Fruit fly (Drosophila melanogaster) whole organism, prepupa: Measurements from ENCODE around the gene CG33795.

Experiments used
- Blimp-1 ChIP-seq: fragments of 200-800 bp; sonication (Bioruptor generic); optimal IDR thresholded peaks from 3 replicates; lab custom pipeline; 2017; ENCODE audit warnings: missing biosample characterization, missing genetic modification characterization, mild to moderate bottlenecking, moderate library complexity, missing genetic modification reagents
- CG10669 ChIP-seq: fragments of 200-800 bp; sonication (Bioruptor generic); optimal IDR thresholded peaks from 3 replicates; lab custom pipeline; 2018; ENCODE audit warnings: missing biosample characterization, mild to moderate bottlenecking, missing genetic modification characterization, moderate library complexity
- CG11294 ChIP-seq: fragments of 200-800 bp; sonication (Bioruptor generic); IDR thresholded peaks from 2 replicates; pipeline ENCODE4 v1.3.6; 2022; ENCODE audit warnings: missing biosample characterization, missing genetic modification characterization
- CG11902 ChIP-seq: fragments of 200-800 bp; sonication (Bioruptor generic); optimal IDR thresholded peaks from 3 replicates; lab custom pipeline; 2016; ENCODE audit warnings: missing biosample characterization, missing genetic modification characterization
- CG15336 ChIP-seq: fragments of 200-800 bp; sonication (Bioruptor generic); IDR thresholded peaks from 2 replicates; pipeline ENCODE4 v1.3.6; 2022; ENCODE audit warnings: missing biosample characterization, missing genetic modification characterization
- CG1621 ChIP-seq: fragments of 200-800 bp; sonication (Bioruptor generic); optimal IDR thresholded peaks from 3 replicates; lab custom pipeline; 2018; ENCODE audit warnings: missing biosample characterization, mild to moderate bottlenecking, missing genetic modification characterization
- CG32006 ChIP-seq: fragments of 200-800 bp; sonication (Bioruptor generic); optimal IDR thresholded peaks from 3 replicates; lab custom pipeline; 2017; ENCODE audit warnings: missing biosample characterization, mild to moderate bottlenecking, missing genetic modification characterization
- CG34406 ChIP-seq: fragments of 200-800 bp; sonication (Bioruptor generic); optimal IDR thresholded peaks from 3 replicates; lab custom pipeline; 2016; ENCODE audit warnings: missing biosample characterization, missing genetic modification characterization
- CG3919 ChIP-seq: fragments of 200-800 bp; sonication (Bioruptor generic); optimal IDR thresholded peaks from 3 replicates; lab custom pipeline; 2016; ENCODE audit warnings: missing biosample characterization, missing genetic modification characterization
- CG4318 ChIP-seq: fragments of 200-800 bp; sonication (Bioruptor generic); optimal IDR thresholded peaks from 3 replicates; lab custom pipeline; 2017; ENCODE audit warnings: missing biosample characterization, mild to moderate bottlenecking, missing genetic modification characterization
- CG6163 ChIP-seq: fragments of 200-800 bp; sonication (Bioruptor generic); IDR thresholded peaks from 3 replicates; pipeline ENCODE4 v1.3.6; 2022; ENCODE audit warnings: missing biosample characterization, missing genetic modification characterization
- CG6276 ChIP-seq: fragments of 200-800 bp; sonication (Bioruptor generic); optimal IDR thresholded peaks from 2 replicates; lab custom pipeline; 2017; ENCODE audit warnings: missing biosample characterization, mild to moderate bottlenecking, missing genetic modification characterization
- CG6808 ChIP-seq: fragments of 200-800 bp; sonication (Bioruptor generic); optimal IDR thresholded peaks from 3 replicates; lab custom pipeline; 2017; ENCODE audit warnings: missing biosample characterization, missing genetic modification characterization, mild to moderate bottlenecking, moderate library complexity, missing genetic modification reagents
- CG7368 ChIP-seq: fragments of 200-800 bp; sonication (Bioruptor generic); optimal IDR thresholded peaks from 3 replicates; lab custom pipeline; 2016; ENCODE audit warnings: missing biosample characterization, missing genetic modification characterization
- CG8119 ChIP-seq: fragments of 200-800 bp; sonication (Bioruptor generic); IDR thresholded peaks from 3 replicates; pipeline ENCODE4 v1.3.6; 2022; ENCODE audit warnings: missing biosample characterization, missing genetic modification characterization
- CG8319 ChIP-seq: fragments of 200-800 bp; sonication (Bioruptor generic); optimal IDR thresholded peaks from 3 replicates; lab custom pipeline; 2016; ENCODE audit warnings: missing biosample characterization, missing genetic modification characterization
- CG9139 ChIP-seq: fragments of 200-800 bp; sonication (Bioruptor generic); optimal IDR thresholded peaks from 3 replicates; lab custom pipeline; 2017; ENCODE audit warnings: missing biosample characterization, mild to moderate bottlenecking, missing genetic modification characterization
- Eip78C ChIP-seq: fragments of 200-800 bp; sonication (Bioruptor generic); peaks from one replicate; lab custom pipeline; 2016; ENCODE audit warnings: missing biosample characterization, missing genetic modification characterization
- Eip93F ChIP-seq: fragments of 200-800 bp; sonication (Bioruptor generic); optimal IDR thresholded peaks from 2 replicates; lab custom pipeline; 2016; ENCODE audit warnings: missing biosample characterization, mild to moderate bottlenecking, missing genetic modification characterization
- Gug ChIP-seq: fragments of 200-800 bp; sonication (Bioruptor generic); IDR thresholded peaks from 2 replicates; pipeline ENCODE4 v1.3.6; 2022; ENCODE audit warnings: missing biosample characterization, missing genetic modification characterization
- Hr38 ChIP-seq: sonication (Bioruptor generic); optimal IDR thresholded peaks from 2 replicates; lab custom pipeline; 2016; ENCODE audit warnings: missing biosample characterization, missing genetic modification characterization
- Hr39 ChIP-seq: fragments of 200-800 bp; sonication (Bioruptor generic); optimal IDR thresholded peaks from 2 replicates; lab custom pipeline; 2016; ENCODE audit warnings: missing biosample characterization, missing genetic modification characterization
- Hr4 ChIP-seq: fragments of 200-800 bp; sonication (Bioruptor generic); optimal IDR thresholded peaks from 3 replicates; lab custom pipeline; 2016; ENCODE audit warnings: missing biosample characterization, missing genetic modification characterization
- Lpt ChIP-seq: fragments of 200-800 bp; sonication (Bioruptor generic); optimal IDR thresholded peaks from 3 replicates; lab custom pipeline; 2016; ENCODE audit warnings: missing biosample characterization, missing genetic modification characterization
- Met ChIP-seq: fragments of 200-800 bp; sonication (Bioruptor generic); optimal IDR thresholded peaks from 3 replicates; lab custom pipeline; 2016; ENCODE audit warnings: missing biosample characterization, missing genetic modification characterization
- Sox102F ChIP-seq: fragments of 200-800 bp; sonication (Bioruptor generic); optimal IDR thresholded peaks from 2 replicates; lab custom pipeline; 2016; ENCODE audit warnings: missing biosample characterization, mild to moderate bottlenecking, missing genetic modification characterization
- Sox14 ChIP-seq: fragments of 200-800 bp; sonication (Bioruptor generic); optimal IDR thresholded peaks from 3 replicates; lab custom pipeline; 2016; ENCODE audit warnings: missing biosample characterization, missing genetic modification characterization
- Sox15 ChIP-seq: fragments of 200-800 bp; sonication (Bioruptor generic); optimal IDR thresholded peaks from 3 replicates; lab custom pipeline; 2016; ENCODE audit warnings: missing biosample characterization, missing genetic modification characterization
- dac ChIP-seq: fragments of 200-800 bp; sonication (Bioruptor generic); optimal IDR thresholded peaks from 2 replicates; lab custom pipeline; 2017; ENCODE audit warnings: missing biosample characterization, mild to moderate bottlenecking, missing genetic modification characterization
- eg ChIP-seq: fragments of 200-800 bp; sonication (Bioruptor generic); IDR thresholded peaks from 3 replicates; pipeline ENCODE4 v1.3.6; 2022; ENCODE audit warnings: missing biosample characterization, missing genetic modification characterization
- esn ChIP-seq: fragments of 200-800 bp; sonication (Bioruptor generic); optimal IDR thresholded peaks from 2 replicates; lab custom pipeline; 2016; ENCODE audit warnings: missing biosample characterization, mild to moderate bottlenecking, missing genetic modification characterization, moderate library complexity
- fd59A ChIP-seq: fragments of 200-800 bp; sonication (Bioruptor generic); optimal IDR thresholded peaks from 2 replicates; lab custom pipeline; 2017; ENCODE audit warnings: missing biosample characterization, mild to moderate bottlenecking, missing genetic modification characterization, missing genetic modification reagents
- fkh ChIP-seq: fragments of 200-800 bp; sonication (Bioruptor generic); optimal IDR thresholded peaks from 3 replicates; lab custom pipeline; 2017; ENCODE audit warnings: missing biosample characterization, mild to moderate bottlenecking, missing genetic modification characterization, moderate library complexity
- pdm3 ChIP-seq: fragments of 200-800 bp; sonication (Bioruptor generic); optimal IDR thresholded peaks from 3 replicates; lab custom pipeline; 2016; ENCODE audit warnings: missing biosample characterization, missing genetic modification characterization
- spab ChIP-seq: fragments of 200-800 bp; sonication (Bioruptor generic); optimal IDR thresholded peaks from 2 replicates; lab custom pipeline; 2017; ENCODE audit warnings: missing biosample characterization, mild to moderate bottlenecking, missing genetic modification characterization, missing genetic modification reagents
- ss ChIP-seq, 2 experiments: fragments of 200-800 bp; sonication (Bioruptor generic); optimal IDR thresholded peaks; 2 replicates in 1 of 2; 3 replicates in 1 of 2; lab custom pipeline; 2017 to 2018; ENCODE audit warnings: mild to moderate bottlenecking in 2 of 2, missing biosample characterization in 2 of 2, missing genetic modification characterization in 2 of 2, moderate library complexity in 1 of 2
- svp ChIP-seq: fragments of 200-800 bp; sonication (Bioruptor generic); peaks from one replicate; lab custom pipeline; 2016; ENCODE audit warnings: missing biosample characterization, missing genetic modification characterization
- topi ChIP-seq: fragments of 200-800 bp; sonication (Bioruptor generic); optimal IDR thresholded peaks from 3 replicates; lab custom pipeline; 2016; ENCODE audit warnings: missing biosample characterization, missing genetic modification characterization
- vri ChIP-seq: fragments of 200-800 bp; sonication (Bioruptor generic); optimal IDR thresholded peaks from 3 replicates; lab custom pipeline; 2016; ENCODE audit warnings: missing biosample characterization, mild to moderate bottlenecking, missing genetic modification characterization

Gene CG33795

DNA sequence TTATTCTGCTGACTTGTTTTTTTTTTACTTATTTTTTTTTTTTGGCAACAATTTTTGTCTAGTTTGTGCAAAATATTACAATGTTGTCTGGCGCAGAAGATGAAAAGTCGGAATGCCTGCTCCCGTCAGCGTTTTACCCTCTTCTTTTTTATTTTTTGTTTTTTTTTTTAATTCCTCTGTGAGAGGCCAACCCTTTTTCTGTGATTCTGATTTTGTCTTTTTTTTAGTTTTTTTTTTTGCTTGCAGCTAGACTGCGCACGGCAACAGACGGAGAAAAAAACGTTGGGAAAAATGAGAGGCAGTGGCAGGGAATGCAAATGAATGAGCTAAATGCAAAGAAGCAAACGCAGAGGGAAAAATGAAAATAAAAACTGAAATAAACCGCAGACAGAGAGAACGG is 18.1 kb downstream of the CG33795 start (continued):
- TF ChIP-seq Eip78C, result peak; percentile 64
- TF ChIP-seq CG8119, result peak; percentile 59
- no peak for TF ChIP-seq CG34406
- no peak for TF ChIP-seq fkh (GFP tag; lab: Kevin White, UChicago)
- no peak for TF ChIP-seq pdm3
- no peak for TF ChIP-seq CG32006 (GFP tag; lab: Kevin White, UChicago)
- no peak for TF ChIP-seq vri (GFP tag; lab: Kevin White, UChicago)
- TF ChIP-seq fd59A, result no peak
- peak; percentile 70; the same call in 2 of the 3 replicates for TF ChIP-seq eg (GFP tag; lab: Robert Waterston, UW)
- TF ChIP-seq Sox15, result no peak
- TF ChIP-seq CG1621, result no peak
- TF ChIP-seq Hr38 (GFP tag; lab: Kevin White, UChicago), result no peak
- no peak for TF ChIP-seq Blimp-1 (GFP tag; lab: Kevin White, UChicago)
- peak; percentile 30 for TF ChIP-seq CG9139 (GFP tag; lab: Kevin White, UChicago)
- TF ChIP-seq CG10669, result no peak
- TF ChIP-seq CG6808, result peak; percentile 53
- TF ChIP-seq CG4318 (GFP tag; lab: Kevin White, UChicago), result no peak
- TF ChIP-seq CG3919 (GFP tag; lab: Kevin White, UChicago), result peak; percentile 29
- TF ChIP-seq CG6276, result peak; percentile 59
- TF ChIP-seq CG11902 (GFP tag; lab: Kevin White, UChicago), result no peak
- TF ChIP-seq dac (GFP tag; lab: Kevin White, UChicago), result no peak
- TF ChIP-seq Gug (GFP tag; lab: Robert Waterston, UW), result peak; percentile 41
- TF ChIP-seq ss (GFP tag; optimal IDR thresholded peaks at IDR 0.05; lab: Kevin White, UChicago), result peak; percentile 15 to 53
- peak; percentile 37 for TF ChIP-seq Lpt (GFP tag; lab: Kevin White, UChicago)
- TF ChIP-seq Hr4 (GFP tag; lab: Kevin White, UChicago), result no peak

DNA sequence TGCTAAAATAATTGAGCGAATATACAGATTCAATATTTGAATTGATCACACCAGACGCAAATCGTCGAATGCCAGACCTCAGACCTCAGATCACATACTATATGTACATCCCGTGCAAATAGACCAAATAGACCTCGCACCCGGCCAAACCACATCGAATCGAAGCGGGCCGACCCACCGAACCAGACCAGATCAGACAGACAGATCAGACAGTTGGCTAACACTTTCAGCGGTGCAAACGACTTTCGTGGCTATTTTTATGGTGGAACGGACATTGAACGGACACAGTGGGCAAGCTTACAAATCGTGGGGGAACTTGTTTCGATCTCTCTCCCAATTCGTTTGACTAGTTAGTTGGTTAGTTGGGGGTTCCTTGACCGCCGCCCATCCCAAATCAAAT is 19.4 kb downstream of the CG33795 start:
- TF ChIP-seq CG32006 (GFP tag; lab: Kevin White, UChicago), result peak; percentile 19
- TF ChIP-seq Hr39 (GFP tag; lab: Kevin White, UChicago), result no peak
- TF ChIP-seq Met (GFP tag; lab: Kevin White, UChicago), result no peak
- 0 out of 2 replicates have a peak, but pooled peaks have one; percentile 21 for TF ChIP-seq CG15336 (GFP tag; lab: Robert Waterston, UW)

DNA sequence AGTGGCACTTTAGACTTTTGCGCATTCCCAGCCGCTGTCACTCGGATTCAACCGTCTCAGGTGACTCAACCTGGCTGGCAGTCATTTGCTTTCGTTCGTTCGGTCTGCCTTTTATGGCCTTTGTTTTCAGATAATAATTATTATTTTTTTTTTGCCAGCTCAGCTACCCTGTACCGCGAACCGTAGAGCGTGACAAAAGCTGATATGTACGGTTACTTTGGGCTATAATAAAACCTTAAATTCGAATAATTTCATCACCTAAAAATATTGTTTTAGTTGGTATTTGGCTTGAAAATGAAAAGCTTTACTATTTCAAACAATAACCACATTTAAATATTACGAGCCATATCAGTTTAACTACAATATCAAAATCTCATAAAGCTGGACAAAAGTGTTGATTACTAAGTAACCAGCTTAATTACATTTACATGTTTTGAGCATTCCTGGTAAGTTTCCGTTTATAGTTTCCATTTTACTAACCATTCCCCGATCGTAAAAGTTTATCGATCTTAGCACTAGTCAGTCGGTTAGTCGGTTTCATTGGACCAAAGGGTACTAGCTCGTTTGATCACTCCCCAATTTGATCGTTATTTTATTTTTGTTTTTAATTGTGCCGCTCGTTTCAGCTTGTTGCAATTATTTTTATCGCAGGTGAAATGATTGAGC is 20.2 kb downstream of the CG33795 start:
- TF ChIP-seq Eip78C, result peak; percentile 72
- peak; percentile 20 for TF ChIP-seq Eip93F
- peak; percentile 21 for TF ChIP-seq Met (GFP tag; lab: Kevin White, UChicago)
- TF ChIP-seq vri (GFP tag; lab: Kevin White, UChicago), result peak; percentile 6
- TF ChIP-seq CG7368 (GFP tag; lab: Kevin White, UChicago), result no peak
- TF ChIP-seq esn (GFP tag; lab: Kevin White, UChicago), result peak; percentile 18
- no peak for TF ChIP-seq spab (GFP tag; lab: Kevin White, UChicago)
- TF ChIP-seq Sox102F (GFP tag; lab: Kevin White, UChicago), result peak; percentile 15
- no peak for TF ChIP-seq CG9139 (GFP tag; lab: Kevin White, UChicago)
- TF ChIP-seq Sox14 (GFP tag; lab: Kevin White, UChicago), result peak; percentile 43
- peak; percentile 71 for TF ChIP-seq svp
- peak; percentile 8 for TF ChIP-seq topi (GFP tag; lab: Kevin White, UChicago)

DNA sequence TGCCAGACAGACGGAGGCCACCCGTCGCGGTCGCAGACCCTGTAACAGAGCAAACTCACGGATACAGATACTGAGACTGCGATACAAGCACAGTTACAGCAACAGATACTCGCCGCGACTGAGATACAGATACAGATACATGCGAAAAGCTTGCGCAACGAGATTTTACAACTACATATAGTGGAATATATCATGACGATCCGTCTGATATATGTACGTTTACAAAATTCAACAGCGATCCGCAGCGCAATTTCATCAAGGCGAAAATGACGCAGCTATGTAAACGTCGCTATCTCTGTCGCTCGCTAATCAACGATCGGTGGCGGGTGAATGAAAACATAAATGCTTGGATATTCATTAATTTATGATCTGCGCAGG is 21.0 kb downstream of the CG33795 start:
- TF ChIP-seq CG11294 (GFP tag; lab: Robert Waterston, UW) (0 out of 2 replicates have a peak, but pooled peaks have one; percentile 5), ss (GFP tag; optimal IDR thresholded peaks at IDR 0.05; lab: Kevin White, UChicago) (no peak), topi (GFP tag; lab: Kevin White, UChicago) (no peak), Eip78C (peak; percentile 15), fkh (GFP tag; lab: Kevin White, UChicago) (peak; percentile 59), CG6163 (0 out of 3 replicates have a peak, but pooled peaks have one; percentile 33), CG8319 (GFP tag; lab: Kevin White, UChicago) (no peak), vri (GFP tag; lab: Kevin White, UChicago) (peak; percentile 57)
- TF ChIP-seq, all 60 proteins: peak for 5
